Fruit fly (Drosophila melanogaster) whole organism: ENCODE results near the gene mRpS10.

Experiments used
- CG8478 ChIP-seq: fragments of >200 bp; optimal IDR thresholded peaks from 2 replicates; lab custom pipeline; 2018; ENCODE audit warnings: inconsistent platforms
- Dll ChIP-seq: fragments of >200 bp; optimal IDR thresholded peaks from 2 replicates; lab custom pipeline; 2017
- EcR ChIP-seq, 2 experiments: fragments of >200 bp; optimal IDR thresholded peaks; 2 replicates each; lab custom pipeline; 2017; ENCODE audit warnings: missing biosample characterization in 2 of 2, missing genetic modification characterization in 2 of 2, missing genetic modification reagents in 2 of 2
- pan ChIP-seq: fragments of >200 bp; optimal IDR thresholded peaks from 2 replicates; lab custom pipeline; 2017
- psq ChIP-seq: fragments of >200 bp; optimal IDR thresholded peaks from 2 replicates; lab custom pipeline; 2017
- usp ChIP-seq: fragments of >200 bp; optimal IDR thresholded peaks from 2 replicates; lab custom pipeline; 2017; ENCODE audit warnings: missing biosample characterization, missing genetic modification characterization, mixed read lengths

Gene mRpS10

dm6 chr3R:15250454-15250853, 21.0 kb downstream of the mRpS10 start:
- TF ChIP-seq usp (GFP tag; lab: Kevin White, UChicago) = no peak

dm6 chr3R:15262710-15263672, 33.5 kb downstream of the mRpS10 start, which contains the start of the genes eIF2gamma and Set:
Gene eIF2gamma, minus strand, starts transcription at chr3R:15263458.
Gene Set, plus strand, starts transcription at chr3R:15263552.
- no peak for TF ChIP-seq usp (GFP tag; lab: Kevin White, UChicago)
- no peak for TF ChIP-seq psq
- no peak for TF ChIP-seq EcR (GFP tag; optimal IDR thresholded peaks at IDR 0.05; lab: Kevin White, UChicago)
- no peak for TF ChIP-seq Dll (lab: Kevin White, UChicago)
- no peak for TF ChIP-seq pan (lab: Kevin White, UChicago)
- no peak for TF ChIP-seq CG8478 (lab: Kevin White, UChicago)

- no peak for TF ChIP-seq usp (GFP tag; lab: Kevin White, UChicago)
- TF ChIP-seq CG8478 (lab: Kevin White, UChicago) = no peak
- TF ChIP-seq psq = no peak
- no peak for TF ChIP-seq EcR (GFP tag; optimal IDR thresholded peaks at IDR 0.05; lab: Kevin White, UChicago)
- TF ChIP-seq pan (lab: Kevin White, UChicago) = no peak
- TF ChIP-seq Dll (lab: Kevin White, UChicago) = no peak
Measured at dm6 chr3R:15263946-15264345, 34.5 kb downstream of the mRpS10 start.

- TF ChIP-seq psq = no peak
- no peak for TF ChIP-seq Dll (lab: Kevin White, UChicago)
- TF ChIP-seq usp (GFP tag; lab: Kevin White, UChicago) = no peak
- no peak for TF ChIP-seq EcR (GFP tag; optimal IDR thresholded peaks at IDR 0.05; lab: Kevin White, UChicago)
- TF ChIP-seq pan (lab: Kevin White, UChicago) = no peak
- TF ChIP-seq CG8478 (lab: Kevin White, UChicago) = no peak
Measured at dm6 chr3R:15265406-15266040, 36.1 kb downstream of the mRpS10 start, which contains the start of gene ATPsynO. Gene ATPsynO, plus strand, starts transcription at chr3R:15265591.

- TF ChIP-seq Dll (lab: Kevin White, UChicago) (no peak), pan (lab: Kevin White, UChicago) (no peak), psq (no peak), CG8478 (lab: Kevin White, UChicago) (no peak), usp (GFP tag; lab: Kevin White, UChicago) (no peak), EcR (GFP tag; optimal IDR thresholded peaks at IDR 0.05; lab: Kevin White, UChicago) (no peak)
Measured at dm6 chr3R:15268426-15268825, 39.0 kb downstream of the mRpS10 start, which contains the start of the genes CG14864 and Zip88E. Gene CG14864, minus strand, starts transcription at chr3R:15268538. Gene Zip88E, plus strand, starts transcription at chr3R:15268662.

- TF ChIP-seq Dll (lab: Kevin White, UChicago) = no peak
- TF ChIP-seq EcR (GFP tag; optimal IDR thresholded peaks at IDR 0.05; lab: Kevin White, UChicago) = no peak
- no peak for TF ChIP-seq CG8478 (lab: Kevin White, UChicago)
- no peak for TF ChIP-seq psq
- TF ChIP-seq pan (lab: Kevin White, UChicago) = no peak
- no peak for TF ChIP-seq usp (GFP tag; lab: Kevin White, UChicago)
Measured at dm6 chr3R:15268856-15269255, 39.4 kb downstream of the mRpS10 start.

dm6 chr3R:15275158-15275623, 45.7 kb downstream of the mRpS10 start, which contains the start of the genes Cp190 and CG4338:
Gene Cp190, minus strand, starts transcription at chr3R:15275241.
Gene CG4338, plus strand, starts transcription at chr3R:15275522.
- TF ChIP-seq EcR (GFP tag; optimal IDR thresholded peaks at IDR 0.05; lab: Kevin White, UChicago) = no peak
- no peak for TF ChIP-seq usp (GFP tag; lab: Kevin White, UChicago)

- TF ChIP-seq Dll (lab: Kevin White, UChicago) (no peak), psq (no peak), CG8478 (lab: Kevin White, UChicago) (no peak), pan (lab: Kevin White, UChicago) (peak; percentile 77), usp (GFP tag; lab: Kevin White, UChicago) (no peak), EcR (GFP tag; optimal IDR thresholded peaks at IDR 0.05; lab: Kevin White, UChicago) (no peak)
Measured at dm6 chr3R:15277926-15278869, 48.7 kb downstream of the mRpS10 start, which contains the start of the genes MRG15 and Tm1. Gene MRG15, minus strand, starts transcription at chr3R:15278109. Gene Tm1, plus strand, starts transcription at chr3R:15278220.
